Fruit fly (Drosophila melanogaster) whole organism, pupa: ENCODE results near the gene RhoGAP92B.

Experiments
- CG10348 ChIP-seq: fragments of 200-800 bp; sonication (Bioruptor generic); IDR thresholded peaks from 2 replicates; pipeline ENCODE4 v1.3.6; 2022; ENCODE audit warnings: missing biosample characterization, missing genetic modification characterization
- CG12605 ChIP-seq: fragments of 200-800 bp; sonication (Bioruptor generic); IDR thresholded peaks from 2 replicates; pipeline ENCODE4 v1.3.6; 2022; ENCODE audit warnings: missing biosample characterization, missing genetic modification characterization
- CG13204 ChIP-seq: fragments of 200-800 bp; sonication (Bioruptor generic); optimal IDR thresholded peaks from 2 replicates; lab custom pipeline; 2018; ENCODE audit warnings: missing biosample characterization, mild to moderate bottlenecking, missing genetic modification characterization, moderate library complexity
- CG14655 ChIP-seq: fragments of 200-800 bp; sonication (Bioruptor generic); optimal IDR thresholded peaks from 3 replicates; lab custom pipeline; 2017; ENCODE audit warnings: mild to moderate bottlenecking, missing biosample characterization, missing genetic modification reagents, missing genetic modification characterization
- CG15710 ChIP-seq: fragments of 200-800 bp; sonication (Bioruptor generic); optimal IDR thresholded peaks from 2 replicates; lab custom pipeline; 2018; ENCODE audit warnings: missing biosample characterization, mild to moderate bottlenecking, missing genetic modification characterization, moderate library complexity
- CG17806 ChIP-seq: fragments of 200-800 bp; sonication (Bioruptor generic); optimal IDR thresholded peaks from 2 replicates; lab custom pipeline; 2018; ENCODE audit warnings: missing biosample characterization, mild to moderate bottlenecking, missing genetic modification characterization, moderate library complexity
- CG32121 ChIP-seq: fragments of 200-800 bp; sonication (Bioruptor generic); IDR thresholded peaks from 2 replicates; pipeline ENCODE4 v1.3.6; 2022; ENCODE audit warnings: missing biosample characterization, missing genetic modification characterization
- CG34367 ChIP-seq: fragments of 200-800 bp; sonication (Bioruptor generic); optimal IDR thresholded peaks from 2 replicates; lab custom pipeline; 2018; ENCODE audit warnings: missing biosample characterization, mild to moderate bottlenecking, missing genetic modification characterization
- CG4496 ChIP-seq: fragments of 200-800 bp; sonication (Bioruptor generic); IDR thresholded peaks from 3 replicates; pipeline ENCODE4 v1.3.6; 2022; ENCODE audit warnings: missing biosample characterization, missing genetic modification characterization
- CG8159 ChIP-seq: fragments of 200-800 bp; sonication (Bioruptor generic); optimal IDR thresholded peaks from 3 replicates; lab custom pipeline; 2018; ENCODE audit warnings: missing biosample characterization, mild to moderate bottlenecking, missing genetic modification characterization, moderate library complexity
- CG8301 ChIP-seq: fragments of 200-800 bp; sonication (Bioruptor generic); optimal IDR thresholded peaks from 2 replicates; lab custom pipeline; 2018; ENCODE audit warnings: missing biosample characterization, mild to moderate bottlenecking, missing genetic modification characterization
- CG9948 ChIP-seq: fragments of 200-800 bp; sonication (Bioruptor generic); optimal IDR thresholded peaks from 2 replicates; lab custom pipeline; 2018; ENCODE audit warnings: missing biosample characterization, mild to moderate bottlenecking, missing genetic modification characterization, moderate library complexity
- D1 ChIP-seq: fragments of 200-800 bp; sonication (Bioruptor generic); optimal IDR thresholded peaks from 2 replicates; lab custom pipeline; 2018; ENCODE audit warnings: missing biosample characterization, mild to moderate bottlenecking, missing genetic modification characterization, moderate library complexity
- EcR ChIP-seq: fragments of 200-800 bp; sonication (Bioruptor generic); optimal IDR thresholded peaks from 3 replicates; lab custom pipeline; 2019; ENCODE audit warnings: missing biosample characterization, missing genetic modification characterization, mild to moderate bottlenecking, moderate library complexity, missing genetic modification reagents
- Ets98B ChIP-seq: fragments of 200-800 bp; sonication (Bioruptor generic); IDR thresholded peaks from 2 replicates; pipeline ENCODE4 v1.3.6; 2022; ENCODE audit warnings: missing biosample characterization, missing genetic modification characterization
- Pif1A ChIP-seq: fragments of 200-800 bp; sonication (Bioruptor generic); optimal IDR thresholded peaks from 3 replicates; lab custom pipeline; 2016; ENCODE audit warnings: missing biosample characterization, missing genetic modification characterization
- Pif1B ChIP-seq: fragments of 200-800 bp; sonication (Bioruptor generic); optimal IDR thresholded peaks from 3 replicates; lab custom pipeline; 2016; ENCODE audit warnings: missing biosample characterization, missing genetic modification characterization
- Snoo ChIP-seq: fragments of 200-800 bp; sonication (Bioruptor generic); optimal IDR thresholded peaks from 3 replicates; lab custom pipeline; 2017; ENCODE audit warnings: missing biosample characterization, mild to moderate bottlenecking, missing genetic modification characterization, inconsistent platforms
- fd96Ca ChIP-seq: fragments of 200-800 bp; sonication (Bioruptor generic); IDR thresholded peaks from 3 replicates; pipeline ENCODE4 v1.3.6; 2022; ENCODE audit warnings: missing biosample characterization, missing genetic modification characterization
- gl ChIP-seq: fragments of 200-800 bp; sonication (Bioruptor generic); optimal IDR thresholded peaks from 2 replicates; lab custom pipeline; 2018; ENCODE audit warnings: missing biosample characterization, mild to moderate bottlenecking, missing genetic modification characterization
- rn ChIP-seq: fragments of 200-800 bp; sonication (Bioruptor generic); IDR thresholded peaks from 2 replicates; pipeline ENCODE4 v1.3.6; 2022; ENCODE audit warnings: missing biosample characterization, missing genetic modification characterization

RhoGAP92B gene

dm6 chr3R:19908863-19909343 is 3.9 kb downstream of the RhoGAP92B start:
- TF ChIP-seq CG4496 (GFP tag; lab: Robert Waterston, UW) (peak; percentile 89), gl (tag; lab: Kevin White, UChicago) (no peak), CG17806 (tag; lab: Kevin White, UChicago) (peak; percentile 76), Ets98B (GFP tag; lab: Robert Waterston, UW) (peak; percentile 90), rn (GFP tag; lab: Robert Waterston, UW) (peak; percentile 52), fd96Ca (GFP tag; lab: Robert Waterston, UW) (peak; percentile 90), CG8301 (tag; lab: Kevin White, UChicago) (peak; percentile 75), Pif1A (GFP tag; lab: Kevin White, UChicago) (peak; percentile 83), CG34367 (tag; lab: Kevin White, UChicago) (peak; percentile 69), CG9948 (tag; lab: Kevin White, UChicago) (peak; percentile 68), D1 (tag; lab: Kevin White, UChicago) (no peak), CG14655 (GFP tag; lab: Kevin White, UChicago) (peak; percentile 81), Snoo (tag; lab: Kevin White, UChicago) (peak; percentile 82), CG10348 (peak; percentile 49; the same call in 1 of the 2 replicates), CG13204 (peak; percentile 10), EcR (GFP tag; lab: Kevin White, UChicago) (no peak), Pif1B (GFP tag; lab: Kevin White, UChicago) (peak; percentile 85), CG32121 (GFP tag; lab: Robert Waterston, UW) (peak; percentile 68; the same call in 1 of the 2 replicates), CG8159 (tag; lab: Kevin White, UChicago) (peak; percentile 81), CG12605 (peak; percentile 77), CG15710 (tag; lab: Kevin White, UChicago) (peak; percentile 75)

DNA sequence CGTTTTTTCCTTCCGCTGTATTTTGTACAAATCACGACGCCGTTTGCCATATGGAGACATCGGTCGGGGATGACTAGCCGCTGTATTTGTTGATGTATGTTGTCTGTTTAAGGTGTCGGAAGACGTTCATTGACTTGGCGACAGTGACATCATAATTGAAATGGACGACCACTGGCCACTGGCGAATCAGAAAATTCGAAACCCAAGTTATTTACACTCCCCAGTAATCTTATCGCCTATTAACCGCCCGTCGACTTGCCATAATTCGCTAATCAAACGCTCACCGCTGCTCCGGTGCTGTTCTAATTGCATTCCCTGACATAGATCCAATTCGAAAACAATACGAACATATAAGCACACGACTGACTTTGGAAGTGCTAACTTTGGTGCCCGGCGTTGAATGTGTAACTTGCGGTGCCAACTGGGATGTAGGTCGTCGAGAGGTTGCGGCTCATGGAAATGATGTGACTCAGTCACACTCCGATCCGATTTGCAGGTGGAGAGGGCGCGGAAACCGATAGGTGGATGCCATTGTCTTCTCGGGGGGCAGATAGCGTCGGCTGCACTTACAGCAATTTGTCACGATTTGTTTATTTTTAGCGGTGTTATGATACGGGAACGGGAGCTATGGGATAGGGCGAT is 4.7 kb downstream of the RhoGAP92B start:
- TF ChIP-seq CG17806 (tag; lab: Kevin White, UChicago) (no peak), Ets98B (GFP tag; lab: Robert Waterston, UW) (no peak), rn (GFP tag; lab: Robert Waterston, UW) (no peak), Snoo (tag; lab: Kevin White, UChicago) (no peak), CG13204 (no peak), fd96Ca (GFP tag; lab: Robert Waterston, UW) (no peak), CG15710 (tag; lab: Kevin White, UChicago) (no peak), CG12605 (no peak), D1 (tag; lab: Kevin White, UChicago) (no peak), CG4496 (GFP tag; lab: Robert Waterston, UW) (no peak), CG9948 (tag; lab: Kevin White, UChicago) (no peak), CG14655 (GFP tag; lab: Kevin White, UChicago) (no peak), CG8159 (tag; lab: Kevin White, UChicago) (no peak), CG10348 (no peak), Pif1B (GFP tag; lab: Kevin White, UChicago) (no peak), EcR (GFP tag; lab: Kevin White, UChicago) (no peak), Pif1A (GFP tag; lab: Kevin White, UChicago) (no peak), CG34367 (tag; lab: Kevin White, UChicago) (no peak), CG8301 (tag; lab: Kevin White, UChicago) (no peak), gl (tag; lab: Kevin White, UChicago) (no peak)

DNA sequence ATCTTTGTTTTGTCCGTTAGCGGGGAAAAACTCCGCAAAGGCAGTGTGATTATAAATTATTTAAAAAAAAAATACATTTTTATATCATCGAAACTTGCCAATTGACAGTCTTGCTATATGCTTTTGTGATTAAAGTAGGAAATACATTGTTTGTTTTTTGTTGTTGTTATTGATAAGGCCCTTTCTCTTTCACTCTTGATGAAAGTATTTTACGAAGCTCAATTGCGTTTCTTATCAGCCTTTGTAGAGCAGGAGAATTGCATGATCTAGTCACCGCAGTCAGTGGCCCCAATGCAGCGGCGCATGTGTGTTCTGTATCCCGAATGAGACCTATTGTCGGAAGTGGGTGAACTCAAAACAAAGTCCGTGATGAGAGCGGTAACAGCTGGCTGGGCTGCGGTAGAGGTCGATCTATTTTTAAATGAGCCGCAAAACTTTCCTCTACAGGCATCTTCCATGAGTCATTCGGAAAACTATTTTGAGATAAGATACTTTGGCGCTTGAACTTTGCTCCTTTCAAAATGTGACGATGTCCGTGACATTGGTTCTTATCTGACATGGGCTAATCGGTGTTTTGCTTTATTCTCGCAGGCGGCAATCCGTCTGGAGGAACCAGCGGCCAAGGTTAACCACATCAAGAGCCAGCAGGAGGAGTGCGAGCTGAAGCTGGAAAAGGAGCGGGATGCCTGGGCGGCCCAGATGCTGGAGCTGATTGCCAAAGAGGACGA is 5.5 kb downstream of the RhoGAP92B start:
- TF ChIP-seq gl (tag; lab: Kevin White, UChicago) (peak; percentile 36), CG8159 (tag; lab: Kevin White, UChicago) (no peak), CG15710 (tag; lab: Kevin White, UChicago) (no peak), CG10348 (no peak), CG14655 (GFP tag; lab: Kevin White, UChicago) (peak; percentile 45), CG12605 (no peak), EcR (GFP tag; lab: Kevin White, UChicago) (peak; percentile 52), Pif1A (GFP tag; lab: Kevin White, UChicago) (peak; percentile 45), Pif1B (GFP tag; lab: Kevin White, UChicago) (peak; percentile 40), CG8301 (tag; lab: Kevin White, UChicago) (peak; percentile 2)
- TF ChIP-seq, all 21 proteins: peak for 6

DNA sequence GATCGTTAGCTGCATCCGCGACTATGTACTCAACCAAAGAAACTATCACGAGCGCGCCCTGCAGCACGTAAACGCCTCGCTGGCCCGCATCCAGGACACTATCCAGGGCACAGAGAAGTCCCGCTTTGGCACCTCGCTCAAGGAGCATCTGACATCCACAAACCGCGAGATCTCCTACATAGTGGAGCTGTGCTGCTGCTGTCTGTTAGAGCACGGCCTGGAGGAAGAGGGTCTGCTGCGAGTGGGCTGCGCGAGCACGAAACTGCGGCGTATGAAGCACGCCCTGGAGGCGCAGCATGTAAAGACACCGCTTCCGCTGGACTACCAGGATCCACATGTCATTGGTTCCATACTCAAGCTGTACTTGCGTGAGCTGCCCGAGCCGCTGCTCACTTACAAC is 6.1 kb downstream of the RhoGAP92B start:
- TF ChIP-seq D1 (tag; lab: Kevin White, UChicago) (no peak), Pif1B (GFP tag; lab: Kevin White, UChicago) (no peak), fd96Ca (GFP tag; lab: Robert Waterston, UW) (no peak), CG12605 (no peak), CG8301 (tag; lab: Kevin White, UChicago) (no peak), CG34367 (tag; lab: Kevin White, UChicago) (no peak), Snoo (tag; lab: Kevin White, UChicago) (no peak)

- TF ChIP-seq CG14655 (GFP tag; lab: Kevin White, UChicago) (no peak), EcR (GFP tag; lab: Kevin White, UChicago) (no peak), CG15710 (tag; lab: Kevin White, UChicago) (no peak), CG4496 (GFP tag; lab: Robert Waterston, UW) (no peak)
- TF ChIP-seq, all 21 proteins: peak for 0
Observed at dm6 chr3R:19915312-19915711, 10.3 kb downstream of the RhoGAP92B start, which contains the start of the genes Xport-A and Xport-B. Xport-A (minus strand) TSS chr3R:19915412. Xport-B (minus strand) TSS chr3R:19915412.
